Fruit fly (Drosophila melanogaster) whole organism, embryonic: ENCODE measurements around the gene CG42538.

Source experiments
- B-H1 ChIP-seq: fragments of 200-800 bp; sonication (Bioruptor generic); IDR thresholded peaks from 3 replicates; pipeline ENCODE4 v1.3.6; 2022; ENCODE audit warnings: missing biosample characterization, missing genetic modification characterization
- Bteb2 ChIP-seq: fragments of 200-800 bp; sonication (Bioruptor generic); optimal IDR thresholded peaks from 2 replicates; lab custom pipeline; 2016; ENCODE audit warnings: missing biosample characterization, missing genetic modification characterization
- CG11085 ChIP-seq: fragments of 200-800 bp; sonication (Bioruptor generic); IDR thresholded peaks from 2 replicates; pipeline ENCODE4 v1.3.6; 2022; ENCODE audit warnings: missing biosample characterization, missing genetic modification characterization
- CG11504 ChIP-seq: fragments of 200-800 bp; sonication (Bioruptor generic); optimal IDR thresholded peaks from 3 replicates; lab custom pipeline; 2019; ENCODE audit warnings: missing biosample characterization, mild to moderate bottlenecking, missing genetic modification characterization, moderate library complexity
- CG12236 ChIP-seq: fragments of 200-800 bp; sonication (Bioruptor generic); optimal IDR thresholded peaks from 2 replicates; lab custom pipeline; 2016; ENCODE audit warnings: missing biosample characterization, missing genetic modification characterization
- CG12299 ChIP-seq: fragments of 200-800 bp; sonication (Bioruptor generic); optimal IDR thresholded peaks from 2 replicates; lab custom pipeline; 2018; ENCODE audit warnings: missing biosample characterization, mild to moderate bottlenecking, missing genetic modification characterization
- CG14860 ChIP-seq: fragments of 200-800 bp; sonication (Bioruptor generic); IDR thresholded peaks from 3 replicates; pipeline ENCODE4 v1.3.6; 2022; ENCODE audit warnings: missing biosample characterization, missing genetic modification characterization; ENCODE audit not compliant: partially characterized antibody
- CG17385 ChIP-seq: fragments of 200-800 bp; sonication (Bioruptor generic); optimal IDR thresholded peaks from 3 replicates; lab custom pipeline; 2018; ENCODE audit warnings: missing biosample characterization, mild to moderate bottlenecking, missing genetic modification characterization
- CG17912 ChIP-seq: fragments of 200-800 bp; sonication (Bioruptor generic); optimal IDR thresholded peaks from 2 replicates; lab custom pipeline; 2018; ENCODE audit warnings: missing biosample characterization, mild to moderate bottlenecking, missing genetic modification characterization
- CG1792 ChIP-seq: fragments of 200-800 bp; sonication (Bioruptor generic); optimal IDR thresholded peaks from 2 replicates; lab custom pipeline; 2016; ENCODE audit warnings: missing biosample characterization, missing genetic modification characterization
- CG32772 ChIP-seq: fragments of 200-800 bp; sonication (Bioruptor generic); IDR thresholded peaks from 2 replicates; pipeline ENCODE4 v1.3.6; 2022; ENCODE audit warnings: missing biosample characterization, missing genetic modification characterization
- CG3995 ChIP-seq: fragments of 200-800 bp; sonication (Bioruptor generic); optimal IDR thresholded peaks from 3 replicates; lab custom pipeline; 2016; ENCODE audit warnings: missing biosample characterization, missing genetic modification characterization
- CG4328 ChIP-seq: fragments of 200-800 bp; sonication (Bioruptor generic); optimal IDR thresholded peaks from 3 replicates; lab custom pipeline; 2017; ENCODE audit warnings: missing biosample characterization, missing genetic modification reagents, missing genetic modification characterization
- CG5180 ChIP-seq: fragments of 200-800 bp; sonication (Bioruptor generic); optimal IDR thresholded peaks from 3 replicates; lab custom pipeline; 2017; ENCODE audit warnings: missing biosample characterization, missing genetic modification characterization, mild to moderate bottlenecking, moderate library complexity, missing genetic modification reagents
- CG6175 ChIP-seq: fragments of 200-800 bp; sonication (Bioruptor generic); IDR thresholded peaks from 3 replicates; pipeline ENCODE4 v1.3.6; 2022; ENCODE audit warnings: missing biosample characterization, missing genetic modification characterization
- CG7963 ChIP-seq: fragments of 200-800 bp; sonication (Bioruptor generic); IDR thresholded peaks from 3 replicates; pipeline ENCODE4 v1.3.6; 2022; ENCODE audit warnings: missing biosample characterization, missing genetic modification characterization; ENCODE audit not compliant: partially characterized antibody
- CG9727 ChIP-seq: fragments of 200-800 bp; sonication (Bioruptor generic); optimal IDR thresholded peaks from 3 replicates; lab custom pipeline; 2017; ENCODE audit warnings: missing biosample characterization, mild to moderate bottlenecking, missing genetic modification characterization
- CTCF ChIP-seq: fragments of 200-800 bp; sonication (Bioruptor generic); optimal IDR thresholded peaks from 2 replicates; lab custom pipeline; 2017; ENCODE audit warnings: missing biosample characterization, mild to moderate bottlenecking, missing genetic modification characterization, moderate library complexity
- Fer1 ChIP-seq: fragments of 200-800 bp; sonication (Bioruptor generic); optimal IDR thresholded peaks from 2 replicates; lab custom pipeline; 2017; ENCODE audit warnings: missing biosample characterization, mild to moderate bottlenecking, missing genetic modification characterization
- Hmr ChIP-seq: fragments of 200-800 bp; sonication (Bioruptor generic); optimal IDR thresholded peaks from 3 replicates; lab custom pipeline; 2017; ENCODE audit warnings: mild to moderate bottlenecking, missing biosample characterization, missing genetic modification reagents, missing genetic modification characterization
- Hr78 ChIP-seq, 2 experiments: fragments of 200-800 bp in 1 of 2; fragments of >200 bp in 1 of 2; sonication (Bioruptor generic) in 1 of 2; optimal IDR thresholded peaks; 2 replicates each; lab custom pipeline; 2017 to 2019; ENCODE audit warnings: missing biosample characterization in 2 of 2, missing genetic modification characterization in 2 of 2, mild to moderate bottlenecking in 1 of 2, moderate library complexity in 1 of 2
- Oli ChIP-seq: fragments of 200-800 bp; sonication (Bioruptor generic); optimal IDR thresholded peaks from 2 replicates; lab custom pipeline; 2018; ENCODE audit warnings: missing biosample characterization, mild to moderate bottlenecking, missing genetic modification characterization, moderate library complexity
- Opbp ChIP-seq: fragments of 200-800 bp; sonication (Bioruptor generic); IDR thresholded peaks from 3 replicates; pipeline ENCODE4 v1.3.6; 2022; ENCODE audit warnings: missing biosample characterization, missing genetic modification characterization; ENCODE audit not compliant: partially characterized antibody
- Ravus ChIP-seq: fragments of 200-800 bp; sonication (Bioruptor generic); IDR thresholded peaks from 2 replicates; pipeline ENCODE4 v1.3.6; 2022; ENCODE audit warnings: missing biosample characterization, missing genetic modification characterization
- Rx ChIP-seq: fragments of 200-800 bp; sonication (Bioruptor generic); IDR thresholded peaks from 2 replicates; pipeline ENCODE4 v1.3.6; 2022; ENCODE audit warnings: missing biosample characterization, missing genetic modification characterization
- Sox102F ChIP-seq: fragments of 200-800 bp; sonication (Bioruptor generic); optimal IDR thresholded peaks from 2 replicates; lab custom pipeline; 2018; ENCODE audit warnings: missing biosample characterization, mild to moderate bottlenecking, missing genetic modification characterization, moderate library complexity
- ase ChIP-seq: fragments of 200-800 bp; sonication (Bioruptor generic); IDR thresholded peaks from 3 replicates; pipeline ENCODE4 v1.3.6; 2022; ENCODE audit warnings: missing biosample characterization, missing genetic modification characterization
- az2 ChIP-seq: fragments of 200-800 bp; sonication (Bioruptor generic); optimal IDR thresholded peaks from 3 replicates; lab custom pipeline; 2016; ENCODE audit warnings: missing biosample characterization, missing genetic modification characterization
- bowl ChIP-seq: fragments of 200-800 bp; sonication (Bioruptor generic); IDR thresholded peaks from 2 replicates; pipeline ENCODE4 v1.3.6; 2022; ENCODE audit warnings: missing biosample characterization, missing genetic modification characterization
- dm ChIP-seq: fragments of 200-800 bp; sonication (Bioruptor generic); optimal IDR thresholded peaks from 3 replicates; lab custom pipeline; 2016; ENCODE audit warnings: missing biosample characterization, missing genetic modification characterization
- dmrt11E ChIP-seq: fragments of 200-800 bp; sonication (Bioruptor generic); optimal IDR thresholded peaks from 3 replicates; lab custom pipeline; 2018; ENCODE audit warnings: missing biosample characterization, mild to moderate bottlenecking, missing genetic modification characterization, moderate library complexity
- dmrt99B ChIP-seq: fragments of 200-800 bp; sonication (Bioruptor generic); optimal IDR thresholded peaks from 2 replicates; lab custom pipeline; 2018; ENCODE audit warnings: missing biosample characterization, mild to moderate bottlenecking, missing genetic modification characterization, moderate library complexity
- esg ChIP-seq: fragments of 200-800 bp; sonication (Bioruptor generic); conservative IDR thresholded peaks from 2 replicates; pipeline ENCODE4 v1.3.6; 2022; ENCODE audit warnings: missing biosample characterization, missing genetic modification characterization
- exex ChIP-seq: fragments of 200-800 bp; sonication (Bioruptor generic); optimal IDR thresholded peaks from 4 replicates; lab custom pipeline; 2018; ENCODE audit warnings: missing biosample characterization, mild to moderate bottlenecking, missing genetic modification characterization, moderate library complexity
- eyg ChIP-seq: fragments of 200-800 bp; sonication (Bioruptor generic); optimal IDR thresholded peaks from 3 replicates; lab custom pipeline; 2016; ENCODE audit warnings: missing biosample characterization, missing genetic modification characterization
- fd102C ChIP-seq: fragments of 200-800 bp; sonication (Bioruptor generic); optimal IDR thresholded peaks from 2 replicates; lab custom pipeline; 2018; ENCODE audit warnings: missing biosample characterization, mild to moderate bottlenecking, missing genetic modification characterization, moderate library complexity
- fru ChIP-seq: fragments of >200 bp; optimal IDR thresholded peaks from 2 replicates; lab custom pipeline; 2017
- fu2 ChIP-seq: fragments of 200-800 bp; sonication (Bioruptor generic); optimal IDR thresholded peaks from 2 replicates; lab custom pipeline; 2016; ENCODE audit warnings: missing biosample characterization, missing genetic modification characterization
- her ChIP-seq: fragments of 200-800 bp; sonication (Bioruptor generic); optimal IDR thresholded peaks from 2 replicates; lab custom pipeline; 2016; ENCODE audit warnings: missing biosample characterization, missing genetic modification characterization
- klu ChIP-seq: fragments of 200-800 bp; sonication (Bioruptor generic); IDR thresholded peaks from 2 replicates; pipeline ENCODE4 v1.3.6; 2022; ENCODE audit warnings: missing biosample characterization, missing genetic modification characterization
- p53 ChIP-seq: fragments of 200-800 bp; sonication (Bioruptor generic); optimal IDR thresholded peaks from 2 replicates; lab custom pipeline; 2016; ENCODE audit warnings: missing biosample characterization, missing genetic modification characterization
- peb ChIP-seq: fragments of 200-800 bp; sonication (Bioruptor generic); IDR thresholded peaks from 2 replicates; pipeline ENCODE4 v1.3.6; 2022; ENCODE audit warnings: missing biosample characterization, missing genetic modification characterization
- pros ChIP-seq: fragments of 200-800 bp; sonication (Bioruptor generic); optimal IDR thresholded peaks from 3 replicates; lab custom pipeline; 2019; ENCODE audit warnings: missing biosample characterization, mild to moderate bottlenecking, missing genetic modification characterization, moderate library complexity
- salm ChIP-seq: fragments of 200-800 bp; sonication (Bioruptor generic); optimal IDR thresholded peaks from 2 replicates; lab custom pipeline; 2018; ENCODE audit warnings: missing biosample characterization, mild to moderate bottlenecking, missing genetic modification characterization
- scrt ChIP-seq: fragments of 200-800 bp; sonication (Bioruptor generic); optimal IDR thresholded peaks from 2 replicates; lab custom pipeline; 2018; ENCODE audit warnings: missing biosample characterization, mild to moderate bottlenecking, missing genetic modification characterization, moderate library complexity
- stc ChIP-seq: fragments of 200-800 bp; sonication (Bioruptor generic); IDR thresholded peaks from 2 replicates; pipeline ENCODE4 v1.3.6; 2022; ENCODE audit warnings: missing biosample characterization, missing genetic modification characterization
- tna ChIP-seq: fragments of 200-800 bp; sonication (Bioruptor generic); IDR thresholded peaks from 2 replicates; pipeline ENCODE4 v1.3.6; 2022; ENCODE audit warnings: missing biosample characterization, missing genetic modification characterization; ENCODE audit not compliant: partially characterized antibody
- trem ChIP-seq: fragments of 200-800 bp; optimal IDR thresholded peaks from 3 replicates; lab custom pipeline; 2019; ENCODE audit warnings: missing biosample characterization, mild to moderate bottlenecking, missing genetic modification characterization, moderate library complexity
- vvl ChIP-seq: fragments of 200-800 bp; sonication (Bioruptor generic); IDR thresholded peaks from 2 replicates; pipeline ENCODE4 v1.3.6; 2022; ENCODE audit warnings: missing biosample characterization, missing genetic modification characterization
- yki ChIP-seq: fragments of >200 bp; optimal IDR thresholded peaks from 3 replicates; lab custom pipeline; 2018
- zen2 ChIP-seq: fragments of 200-800 bp; sonication (Bioruptor generic); IDR thresholded peaks from 3 replicates; pipeline ENCODE4 v1.3.6; 2022; ENCODE audit warnings: missing biosample characterization, missing genetic modification characterization; ENCODE audit not compliant: partially characterized antibody

The CG42538 gene

DNA sequence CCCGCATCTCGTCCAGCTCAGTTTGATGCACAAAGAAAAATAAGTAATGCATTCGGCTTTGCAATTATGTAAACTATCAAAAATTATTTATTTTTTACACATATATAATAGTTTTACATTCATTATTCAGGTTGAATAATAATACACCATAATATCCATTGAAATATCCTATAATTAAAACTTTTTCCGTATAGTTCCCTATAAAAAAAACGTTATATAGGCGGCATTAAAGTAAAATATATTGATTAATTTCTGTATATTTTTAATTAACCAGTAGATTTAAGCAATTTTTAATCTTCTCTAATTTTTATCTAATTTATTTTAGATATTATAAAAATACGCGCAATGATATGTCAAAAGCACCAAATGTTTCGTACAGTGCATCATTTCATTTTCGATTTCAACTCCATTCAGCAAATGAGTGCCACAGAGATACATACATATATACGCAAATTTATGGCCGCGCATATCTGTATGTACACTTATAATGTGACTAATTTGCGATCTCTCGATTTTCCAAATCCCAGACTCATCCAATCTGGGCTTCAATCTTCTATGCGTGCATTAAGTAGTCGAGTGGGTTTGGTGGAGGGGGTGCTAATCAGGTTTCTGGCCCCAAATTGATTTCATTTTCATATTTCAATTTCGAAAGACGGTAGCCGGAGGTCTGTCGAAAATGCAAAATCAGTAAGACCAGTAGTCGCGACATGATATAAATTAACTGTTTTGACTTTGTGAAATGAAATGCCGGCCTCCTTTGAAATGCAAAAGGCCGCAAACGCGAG, 20.9 kb upstream of the CG42538 start (continued):
- TF ChIP-seq Sox102F (peak; percentile 29), CG9727 (GFP tag; lab: Kevin White, UChicago) (peak; percentile 27), CG4328 (GFP tag; lab: Kevin White, UChicago) (no peak), Oli (tag; lab: Kevin White, UChicago) (peak; percentile 28), CG32772 (no peak), tna (GFP tag; lab: Robert Waterston, UW) (no peak), Bteb2 (no peak), az2 (GFP tag; lab: Kevin White, UChicago) (no peak), CG11504 (tag; lab: Kevin White, UChicago) (peak; percentile 68), Hmr (GFP tag; lab: Kevin White, UChicago) (no peak), salm (tag; lab: Kevin White, UChicago) (no peak), esg (GFP tag; lab: Robert Waterston, UW) (no peak), stc (GFP tag; lab: Robert Waterston, UW) (no peak), scrt (no peak), bowl (GFP tag; lab: Robert Waterston, UW) (peak; percentile 72; the same call in 1 of the 2 replicates), CG1792 (GFP tag; lab: Kevin White, UChicago) (no peak), fd102C (GFP tag; lab: Kevin White, UChicago) (no peak), Opbp (GFP tag; lab: Robert Waterston, UW) (no peak), klu (GFP tag; lab: Robert Waterston, UW) (no peak), CTCF (GFP tag; lab: Kevin White, UChicago) (no peak), fu2 (GFP tag; lab: Kevin White, UChicago) (no peak), B-H1 (GFP tag; lab: Robert Waterston, UW) (no peak), dm (GFP tag; lab: Kevin White, UChicago) (no peak), CG17912 (GFP tag; lab: Kevin White, UChicago) (no peak), dmrt11E (peak; percentile 60), CG6175 (GFP tag; lab: Robert Waterston, UW) (no peak), Rx (GFP tag; lab: Robert Waterston, UW) (no peak), her (GFP tag; lab: Kevin White, UChicago) (no peak), CG14860 (no peak), trem (tag; lab: Kevin White, UChicago) (no peak), CG12236 (GFP tag; lab: Kevin White, UChicago) (no peak), Ravus (GFP tag; lab: Robert Waterston, UW) (no peak), CG17385 (GFP tag; lab: Kevin White, UChicago) (no peak), Hr78 (GFP tag; optimal IDR thresholded peaks at IDR 0.05; lab: Kevin White, UChicago) (no peak), CG7963 (GFP tag; lab: Robert Waterston, UW) (no peak), exex (tag; lab: Kevin White, UChicago) (no peak), CG11085 (GFP tag; lab: Robert Waterston, UW) (no peak), dmrt99B (tag; lab: Kevin White, UChicago) (peak; percentile 39), ase (GFP tag; lab: Robert Waterston, UW) (no peak), peb (no peak), fru (lab: Kevin White, UChicago) (no peak), pros (GFP tag; lab: Kevin White, UChicago) (no peak), Fer1 (no peak), CG3995 (no peak), eyg (GFP tag; lab: Kevin White, UChicago) (no peak), yki (lab: Kevin White, UChicago) (no peak), vvl (peak; percentile 63; the same call in 1 of the 2 replicates), zen2 (GFP tag; lab: Robert Waterston, UW) (no peak), CG12299 (tag; lab: Kevin White, UChicago) (no peak), p53 (GFP tag; lab: Kevin White, UChicago) (no peak), CG5180 (GFP tag; lab: Kevin White, UChicago) (no peak)
